Fruit fly (Drosophila melanogaster): ENCODE results near the gene TfIIEalpha.

dm6 chr3L:11712839-11713238 is 31.0 kb downstream of the TfIIEalpha start:
- TF ChIP-seq CG2712 (tag; optimal IDR thresholded peaks at IDR 0.05) (no peak), CG11093 (GFP tag; IDR thresholded peaks at IDR 0.05) (no peak), CG7963 (GFP tag; IDR thresholded peaks at IDR 0.05; ENCODE audit: partially characterized antibody) (no peak), CG10147 (GFP tag; optimal IDR thresholded peaks at IDR 0.05) (no peak), Mes4 (GFP tag; optimal IDR thresholded peaks at IDR 0.05) (no peak), sima (GFP tag; optimal IDR thresholded peaks at IDR 0.05) (no peak), Poxn (GFP tag; IDR thresholded peaks at IDR 0.05) (no peak), jumu (GFP tag; optimal IDR thresholded peaks at IDR 0.05) (no peak), h (optimal IDR thresholded peaks at IDR 0.05) (no peak), ttk (GFP tag; IDR thresholded peaks at IDR 0.05) (no peak)

Measured in whole organism, embryonic.